Worm (Caenorhabditis elegans) whole organism, early embryonic: Measurements from ENCODE around the gene pkc-3.

Source experiments
- F13C5.2 ChIP-seq: sonication (generic microtip); optimal IDR thresholded peaks from 2 replicates; lab custom pipeline; 2017; ENCODE audit warnings: mild to moderate bottlenecking, missing genetic modification characterization, inconsistent platforms, missing compliant biosample characterization
- ama-1 ChIP-seq: fragments of 150-350 bp; optimal IDR thresholded peaks from 2 replicates; lab custom pipeline; 2014
- scrt-1 ChIP-seq: fragments of 200-800 bp; sonication (Bioruptor generic); IDR thresholded peaks from 2 replicates; pipeline ENCODE4 v1.3.6; 2022; ENCODE audit warnings: missing genetic modification characterization, missing compliant biosample characterization

- no peak for TF ChIP-seq ama-1 (lab: Kevin White, UChicago)
- no peak for TF ChIP-seq F13C5.2 (tag; lab: Kevin White, UChicago)
- no peak for TF ChIP-seq scrt-1 (GFP tag; lab: Robert Waterston, UW)
Observed at ce11 chrII:5423832-5424231, 44.0 kb downstream of the pkc-3 start, which contains the start of gene F07F6.7.
